Worm (Caenorhabditis elegans): ENCODE data around the gene inos-1.

ce11 chrII:11695945-11696270 lies 4.2 kb downstream of the inos-1 start, which contains the start of gene xpf-1:
- TF ChIP-seq nhr-28 (tag; optimal IDR thresholded peaks at IDR 0.05) (no peak), ceh-28 (tag; optimal IDR thresholded peaks at IDR 0.05) (no peak), lin-15B (tag; optimal IDR thresholded peaks at IDR 0.05) (no peak), lin-39 (tag; optimal IDR thresholded peaks at IDR 0.05) (no peak), ama-1 (optimal IDR thresholded peaks at IDR 0.05) (no peak), sea-2 (GFP tag; optimal IDR thresholded peaks at IDR 0.05) (no peak), unc-62 (GFP tag; optimal IDR thresholded peaks at IDR 0.05) (no peak), nhr-12 (tag; optimal IDR thresholded peaks at IDR 0.05) (no peak), nhr-237 (tag; optimal IDR thresholded peaks at IDR 0.05) (no peak), nfya-1 (tag; optimal IDR thresholded peaks at IDR 0.05; ENCODE audit: insufficient read depth) (no peak), elt-1 (tag; optimal IDR thresholded peaks at IDR 0.05) (no peak)

All from whole organism, L3 larva.